Worm (Caenorhabditis elegans): ENCODE results near the gene T14B4.8.

DNA sequence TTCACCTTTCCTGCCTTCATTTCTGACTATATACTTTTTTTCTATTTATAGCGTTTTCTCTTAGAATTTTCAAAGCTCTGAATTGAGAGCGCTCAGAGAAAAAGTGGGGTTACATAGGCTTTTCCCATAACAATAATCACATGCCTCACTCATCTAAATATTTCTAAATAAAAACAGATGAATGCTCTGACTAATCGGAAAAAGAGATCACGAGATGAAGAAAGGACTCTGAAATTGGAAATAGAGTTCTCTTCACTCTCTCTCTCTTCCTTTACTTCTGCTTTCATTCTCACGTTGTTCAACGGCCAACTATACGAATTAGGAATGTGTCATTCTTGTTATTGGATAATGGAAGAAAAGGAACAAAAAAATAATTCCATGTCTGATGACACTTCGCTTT is 40.1 kb downstream of the T14B4.8 start:
- TF ChIP-seq hmbx-1 (tag; optimal IDR thresholded peaks at IDR 0.05) (no peak), sea-1 (GFP tag; conservative IDR thresholded peaks at IDR 0.05) (no peak), tra-4 (tag; optimal IDR thresholded peaks at IDR 0.05) (no peak)
